Fruit fly (Drosophila melanogaster): Measurements from ENCODE around the gene CG9701.

CG9701 gene

DNA sequence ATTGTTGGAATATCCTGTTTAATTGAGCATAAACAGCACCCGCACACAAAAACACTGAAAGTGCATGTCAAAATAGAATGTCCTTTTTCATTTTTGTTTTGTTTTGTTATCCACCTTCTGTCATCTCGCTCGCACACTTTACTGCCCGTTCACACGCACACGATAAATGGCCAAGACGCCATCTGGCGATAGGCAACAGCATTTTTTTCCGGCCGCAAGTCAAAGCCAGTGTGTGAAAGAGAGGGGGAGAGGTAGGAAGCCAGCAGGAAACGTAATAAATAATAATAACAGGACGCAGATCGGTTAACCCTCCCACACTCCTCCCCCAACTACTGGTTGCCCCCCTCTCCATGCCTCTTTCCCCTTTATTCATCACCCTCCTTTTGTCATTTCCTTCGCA is 36.5 kb downstream of the CG9701 start:
- TF ChIP-seq pad (GFP tag; optimal IDR thresholded peaks at IDR 0.05) (no peak), bab1 (GFP tag; optimal IDR thresholded peaks at IDR 0.05) (peak; percentile 33)

DNA sequence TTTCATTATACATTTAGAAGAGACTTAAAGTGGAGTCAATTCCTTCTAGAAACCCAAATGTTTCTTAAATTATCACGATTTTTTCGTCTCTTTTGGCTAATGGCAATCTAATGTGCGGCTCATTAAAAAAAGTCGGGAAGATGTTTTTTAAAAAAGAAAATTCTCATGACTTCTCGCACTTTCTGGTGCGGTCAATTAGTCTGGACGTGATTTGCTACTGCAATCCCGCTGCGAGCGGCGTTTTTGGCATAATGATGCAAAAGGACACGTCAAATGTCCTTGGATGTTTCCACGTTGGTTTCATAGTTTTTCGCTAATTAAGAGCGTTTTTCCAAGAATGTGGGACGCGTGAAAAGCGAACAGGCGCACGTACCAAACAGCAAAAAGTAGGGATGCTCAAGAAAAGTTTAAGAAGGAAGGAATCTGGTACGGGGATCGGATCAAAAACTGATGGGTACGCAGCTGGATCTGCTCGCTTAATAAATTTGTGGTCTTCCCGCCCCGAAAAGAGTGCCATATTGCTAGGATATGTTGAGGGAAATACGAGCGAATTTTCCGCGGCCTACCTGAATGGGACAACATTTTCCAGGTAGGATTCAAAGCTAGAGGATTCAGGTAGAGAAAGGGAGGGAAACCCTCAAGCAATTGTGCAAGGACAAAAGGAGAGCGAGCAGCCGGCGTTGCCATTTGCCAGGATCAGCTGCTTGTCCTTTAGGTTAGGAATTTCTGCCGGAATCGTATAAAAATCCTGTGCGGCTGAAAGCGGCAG is 39.6 kb downstream of the CG9701 start:
- TF ChIP-seq ovo (GFP tag; optimal IDR thresholded peaks at IDR 0.05) (no peak), cic (GFP tag; optimal IDR thresholded peaks at IDR 0.05) (no peak), CG14711 (tag; optimal IDR thresholded peaks at IDR 0.05) (no peak), CG7045 (GFP tag; optimal IDR thresholded peaks at IDR 0.05) (no peak), Clk (GFP tag; optimal IDR thresholded peaks at IDR 0.05) (no peak), CG5204 (GFP tag; optimal IDR thresholded peaks at IDR 0.05) (no peak), CG7101 (tag; optimal IDR thresholded peaks at IDR 0.05) (no peak)

DNA sequence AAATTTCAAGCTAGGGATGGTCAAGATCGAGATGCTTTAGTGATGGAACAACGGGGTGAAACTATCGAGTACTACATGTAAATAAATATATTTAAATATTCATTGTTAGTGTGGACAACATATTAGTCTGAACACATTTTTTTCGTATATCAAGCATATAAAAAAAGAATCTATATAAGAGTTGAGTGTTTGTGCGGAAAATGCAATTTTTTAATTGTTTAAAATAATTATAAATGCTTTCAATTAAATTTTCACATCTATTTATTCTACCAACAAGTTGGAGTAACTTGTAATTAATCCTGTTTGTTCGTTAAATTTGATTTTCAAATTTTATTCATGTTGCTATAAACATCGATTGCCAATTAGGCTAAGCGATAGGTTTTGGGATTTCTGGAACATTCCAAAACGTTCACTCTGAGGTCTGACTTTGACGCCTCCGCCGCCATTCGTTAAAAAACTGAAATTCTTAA is 46.4 kb downstream of the CG9701 start, which contains the start of the genes mus302 and CG9705:
Gene mus302 (minus strand): TSS at position 33 of the 470 bp plus-strand sequence.
Gene CG9705 (plus strand): TSS at position 397 of the 470 bp plus-strand sequence.
- TF ChIP-seq CG14711 (tag; optimal IDR thresholded peaks at IDR 0.05), result peak; percentile 32
- no peak for TF ChIP-seq cic (GFP tag; optimal IDR thresholded peaks at IDR 0.05)
- TF ChIP-seq CG11617 (GFP tag; optimal IDR thresholded peaks at IDR 0.05), result peak; percentile 51
- TF ChIP-seq CG7101 (tag; optimal IDR thresholded peaks at IDR 0.05), result peak; percentile 48
- TF ChIP-seq bab1 (GFP tag; optimal IDR thresholded peaks at IDR 0.05), result no peak
- TF ChIP-seq cnc (optimal IDR thresholded peaks at IDR 0.05), result no peak
- peak; percentile 15 for TF ChIP-seq pad (GFP tag; optimal IDR thresholded peaks at IDR 0.05)
- no peak for TF ChIP-seq CG5204 (GFP tag; optimal IDR thresholded peaks at IDR 0.05)
- peak; percentile 25 for TF ChIP-seq CG12768 (GFP tag; optimal IDR thresholded peaks at IDR 0.05)
- peak; percentile 44 for TF ChIP-seq CG1620 (GFP tag; optimal IDR thresholded peaks at IDR 0.05)
- TF ChIP-seq ovo (GFP tag; optimal IDR thresholded peaks at IDR 0.05), result no peak
- no peak for TF ChIP-seq toe (GFP tag; optimal IDR thresholded peaks at IDR 0.05)

DNA sequence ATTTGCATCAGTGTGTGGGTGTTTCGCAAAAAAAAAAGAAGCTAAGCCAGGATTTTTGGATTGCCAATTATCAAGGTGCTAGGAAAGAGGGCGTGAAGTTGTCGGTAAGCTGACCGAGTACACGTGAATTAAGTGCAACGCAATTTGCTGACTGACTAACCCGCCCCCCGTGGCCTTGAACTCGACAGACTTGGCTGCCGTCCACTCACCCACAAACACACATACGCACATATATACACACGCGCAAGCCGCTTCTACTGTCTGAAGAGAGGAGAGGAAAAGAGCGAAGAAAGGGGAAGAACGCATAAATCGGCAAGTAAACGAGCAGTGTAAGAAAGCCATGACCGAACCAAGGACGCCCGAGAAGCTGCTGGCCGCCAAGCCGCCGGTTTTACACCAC is 47.0 kb downstream of the CG9701 start:
- no peak for TF ChIP-seq CG7045 (GFP tag; optimal IDR thresholded peaks at IDR 0.05)
- no peak for TF ChIP-seq bab1 (GFP tag; optimal IDR thresholded peaks at IDR 0.05)
- no peak for TF ChIP-seq cic (GFP tag; optimal IDR thresholded peaks at IDR 0.05)
- TF ChIP-seq CG14711 (tag; optimal IDR thresholded peaks at IDR 0.05), result no peak
- no peak for TF ChIP-seq ovo (GFP tag; optimal IDR thresholded peaks at IDR 0.05)
- TF ChIP-seq tj (GFP tag; optimal IDR thresholded peaks at IDR 0.05), result peak; percentile 46
- TF ChIP-seq pad (GFP tag; optimal IDR thresholded peaks at IDR 0.05), result no peak
- TF ChIP-seq CG1620 (GFP tag; optimal IDR thresholded peaks at IDR 0.05), result no peak

DNA sequence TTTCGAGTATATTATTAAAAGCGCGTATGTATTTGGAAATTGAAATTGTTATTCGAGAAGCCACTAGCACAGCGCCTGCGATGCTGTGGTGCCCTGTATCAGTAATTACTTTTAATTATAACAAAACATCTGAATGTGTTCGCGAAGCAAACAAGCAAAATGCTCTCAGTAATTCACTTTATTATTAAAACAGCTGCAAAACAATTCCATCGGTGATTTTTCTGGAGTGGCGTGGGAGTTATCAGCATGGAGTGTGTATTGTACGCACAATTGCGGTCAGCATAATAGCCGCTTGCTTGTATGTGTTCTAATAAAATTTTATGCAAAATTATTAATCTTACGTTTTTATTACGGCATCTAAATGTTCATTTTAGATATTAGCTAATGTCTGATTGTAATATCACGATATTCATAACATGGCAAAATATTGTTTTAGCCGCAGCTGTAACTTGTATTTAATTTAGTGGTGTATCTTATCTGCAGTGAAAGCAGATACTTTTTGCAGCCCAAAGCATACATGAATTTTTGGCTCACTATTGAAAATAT is 48.9 kb downstream of the CG9701 start:
- TF ChIP-seq cic (GFP tag; optimal IDR thresholded peaks at IDR 0.05) (no peak), Crg-1 (GFP tag; optimal IDR thresholded peaks at IDR 0.05) (no peak), CG33017 (tag; optimal IDR thresholded peaks at IDR 0.05) (peak; percentile 42), pad (GFP tag; optimal IDR thresholded peaks at IDR 0.05) (peak; percentile 4), CG7101 (tag; optimal IDR thresholded peaks at IDR 0.05) (peak; percentile 48), CG14711 (tag; optimal IDR thresholded peaks at IDR 0.05) (peak; percentile 49), kay (GFP tag; ENCODE audit: borderline replicate concordance) (no peak)

DNA sequence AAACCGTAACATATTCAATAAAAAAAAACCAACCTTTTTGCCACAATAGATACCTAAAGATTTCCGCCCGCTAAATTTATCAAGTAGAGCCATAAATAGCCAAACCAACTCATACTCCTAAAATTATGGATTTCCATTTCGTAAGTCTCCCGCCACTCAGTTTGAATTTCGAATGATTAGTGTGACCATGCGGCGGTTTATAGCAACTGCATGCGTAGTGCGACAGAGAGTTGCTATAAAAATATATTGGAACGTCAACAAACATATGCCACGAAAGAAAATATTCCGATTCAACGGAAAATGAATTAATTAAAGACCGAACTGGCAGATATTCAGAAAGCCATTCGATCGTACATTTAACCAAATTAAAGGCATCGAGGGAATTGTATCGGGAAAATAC is 49.4 kb downstream of the CG9701 start, which contains the start of gene CG9706:
Gene CG9706 (plus strand): TSS at position 222 of the 400 bp plus-strand sequence.
- TF ChIP-seq CG12768 (GFP tag; optimal IDR thresholded peaks at IDR 0.05) (no peak), tj (GFP tag; optimal IDR thresholded peaks at IDR 0.05) (no peak), kay (GFP tag; ENCODE audit: borderline replicate concordance) (no peak), CG7101 (tag; optimal IDR thresholded peaks at IDR 0.05) (no peak), bab1 (GFP tag; optimal IDR thresholded peaks at IDR 0.05) (no peak), Mnt (GFP tag; optimal IDR thresholded peaks at IDR 0.05) (no peak), Clk (GFP tag; optimal IDR thresholded peaks at IDR 0.05) (no peak), CG33017 (tag; optimal IDR thresholded peaks at IDR 0.05) (no peak), CG1620 (GFP tag; optimal IDR thresholded peaks at IDR 0.05) (no peak), cic (GFP tag; optimal IDR thresholded peaks at IDR 0.05) (no peak), CG7045 (GFP tag; optimal IDR thresholded peaks at IDR 0.05) (no peak), cnc (optimal IDR thresholded peaks at IDR 0.05) (no peak), toe (GFP tag; optimal IDR thresholded peaks at IDR 0.05) (no peak), Crg-1 (GFP tag; optimal IDR thresholded peaks at IDR 0.05) (no peak)

DNA sequence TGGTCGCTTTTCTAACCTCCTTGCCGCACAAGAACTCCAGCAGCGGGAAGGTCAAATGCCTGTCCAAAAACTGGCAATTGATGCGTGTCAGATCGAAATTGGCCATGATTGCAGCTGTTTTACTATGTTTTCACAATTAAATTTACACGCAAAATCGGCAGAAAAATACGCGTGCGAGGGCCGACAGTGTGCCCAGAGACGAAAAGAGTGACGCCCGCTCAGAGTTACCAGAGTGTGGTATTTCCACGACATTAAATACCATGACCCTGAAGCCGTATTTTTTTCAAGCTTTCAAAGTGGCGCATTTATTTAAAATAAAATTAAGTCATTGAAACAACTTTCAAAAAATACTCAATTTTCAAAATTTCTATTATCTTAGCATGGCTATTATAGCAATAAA is 53.4 kb downstream of the CG9701 start, which contains the start of gene eIF3e:
Gene eIF3e (minus strand): TSS at position 214 of the 400 bp plus-strand sequence.
- peak; percentile 4 for TF ChIP-seq bab1 (GFP tag; optimal IDR thresholded peaks at IDR 0.05)
- peak; percentile 67 for TF ChIP-seq Mnt (GFP tag; optimal IDR thresholded peaks at IDR 0.05)
- TF ChIP-seq ovo (GFP tag; optimal IDR thresholded peaks at IDR 0.05), result no peak
- peak; percentile 21 for TF ChIP-seq tj (GFP tag; optimal IDR thresholded peaks at IDR 0.05)

Measured in whole organism, adult.